Worm (Caenorhabditis elegans) whole organism, late embryonic: ENCODE measurements around the gene F01E11.18.

ENCODE experiments used
- C08G9.2 ChIP-seq: sonication (generic microtip); optimal IDR thresholded peaks from 2 replicates; lab custom pipeline; 2016; ENCODE audit warnings: mild to moderate bottlenecking, missing genetic modification characterization, moderate library complexity, missing compliant biosample characterization
- che-1 ChIP-seq: sonication (generic microtip); optimal IDR thresholded peaks from 2 replicates; lab custom pipeline; 2016; ENCODE audit warnings: mild to moderate bottlenecking, missing genetic modification characterization, missing compliant biosample characterization
- elt-2 ChIP-seq: sonication (generic microtip); optimal IDR thresholded peaks from 2 replicates; lab custom pipeline; 2016; ENCODE audit warnings: missing genetic modification reagents, missing genetic modification characterization, missing compliant biosample characterization
- fkh-10 ChIP-seq: fragments of 150-350 bp; optimal IDR thresholded peaks from 2 replicates; lab custom pipeline; 2014; ENCODE audit warnings: missing biosample characterization, missing genetic modification reagents, missing genetic modification characterization
- lim-6 ChIP-seq: sonication (generic microtip); optimal IDR thresholded peaks from 2 replicates; lab custom pipeline; 2016; ENCODE audit warnings: missing genetic modification characterization, missing compliant biosample characterization
- pag-3 ChIP-seq: sonication (generic microtip); optimal IDR thresholded peaks from 2 replicates; lab custom pipeline; 2016; ENCODE audit warnings: missing compliant biosample characterization, missing genetic modification characterization, borderline replicate concordance
- pha-4 ChIP-seq: fragments of 150-350 bp; optimal IDR thresholded peaks from 2 replicates; lab custom pipeline; 2018; ENCODE audit warnings: missing biosample characterization, missing genetic modification reagents, missing genetic modification characterization
- tbx-2 ChIP-seq: sonication (generic microtip); optimal IDR thresholded peaks from 2 replicates; lab custom pipeline; 2016; ENCODE audit warnings: missing genetic modification characterization, missing compliant biosample characterization
- ztf-16 ChIP-seq: sonication (generic microtip); optimal IDR thresholded peaks from 2 replicates; lab custom pipeline; 2017; ENCODE audit warnings: missing genetic modification characterization, missing compliant biosample characterization

- TF ChIP-seq C08G9.2 = no peak
- TF ChIP-seq tbx-2 = no peak
- no peak for TF ChIP-seq elt-2
- no peak for TF ChIP-seq pha-4 (tag; lab: Kevin White, UChicago)
- no peak for TF ChIP-seq ztf-16
- TF ChIP-seq lim-6 = no peak
- TF ChIP-seq fkh-10 = no peak
- no peak for TF ChIP-seq che-1
- no peak for TF ChIP-seq pag-3 (tag; lab: Kevin White, UChicago)
Measured at ce11 chrX:6988212-6988611, 1.2 kb upstream of the F01E11.18 start.
